Fruit fly (Drosophila melanogaster) whole organism, adult: ENCODE results near the gene CG4982.

Experiments
- CG11617 ChIP-seq: fragments of 200-800 bp; sonication (Bioruptor generic); optimal IDR thresholded peaks from 2 replicates; lab custom pipeline; 2017; ENCODE audit warnings: mild to moderate bottlenecking, missing biosample characterization, missing genetic modification reagents, missing genetic modification characterization
- CG5204 ChIP-seq: fragments of 200-800 bp; sonication (Bioruptor generic); optimal IDR thresholded peaks from 2 replicates; lab custom pipeline; 2016; ENCODE audit warnings: missing biosample characterization, missing genetic modification characterization
- ovo ChIP-seq: fragments of 200-800 bp; sonication (Bioruptor generic); optimal IDR thresholded peaks from 2 replicates; lab custom pipeline; 2016; ENCODE audit warnings: missing biosample characterization, missing genetic modification characterization
- toe ChIP-seq: fragments of 200-800 bp; sonication (Bioruptor generic); optimal IDR thresholded peaks from 2 replicates; lab custom pipeline; 2016; ENCODE audit warnings: missing biosample characterization, missing genetic modification characterization

dm6 chr3L:16295447-16295846 lies 5.8 kb upstream of the CG4982 start, which contains the start of gene CG4962:
- TF ChIP-seq ovo (GFP tag; lab: Kevin White, UChicago) (no peak), toe (GFP tag; lab: Kevin White, UChicago) (no peak), CG5204 (GFP tag; lab: Kevin White, UChicago) (no peak), CG11617 (GFP tag; lab: Kevin White, UChicago) (no peak)
